Worm (Caenorhabditis elegans) whole organism, late embryonic: ENCODE data around the gene H37A05.2.
A peak's percentile ranks its signal among the peaks of the same experiment; 100 is the strongest.

Experiments
- C08G9.2 ChIP-seq: sonication (generic microtip); optimal IDR thresholded peaks from 2 replicates; lab custom pipeline; 2016; ENCODE audit warnings: mild to moderate bottlenecking, missing genetic modification characterization, moderate library complexity, missing compliant biosample characterization
- C38D4.7 ChIP-seq: fragments of 200-800 bp; sonication (Bioruptor generic); optimal IDR thresholded peaks from 2 replicates; lab custom pipeline; 2018; ENCODE audit warnings: mild to moderate bottlenecking, missing genetic modification characterization, moderate library complexity, missing compliant biosample characterization
- K02D7.2 ChIP-seq: sonication (generic microtip); optimal IDR thresholded peaks from 2 replicates; lab custom pipeline; 2017; ENCODE audit warnings: mild to moderate bottlenecking, missing genetic modification characterization, missing compliant biosample characterization
- K09A11.1 ChIP-seq: sonication (generic microtip); optimal IDR thresholded peaks from 2 replicates; lab custom pipeline; 2017; ENCODE audit warnings: antibody characterized with exemption, mild to moderate bottlenecking, missing genetic modification characterization, missing compliant biosample characterization; ENCODE audit not compliant: insufficient read depth
- T23F11.4 ChIP-seq: fragments of 200-800 bp; sonication (Bioruptor generic); optimal IDR thresholded peaks from 2 replicates; lab custom pipeline; 2018; ENCODE audit warnings: mild to moderate bottlenecking, missing genetic modification characterization, missing compliant biosample characterization
- ahr-1 ChIP-seq: sonication (generic microtip); optimal IDR thresholded peaks from 2 replicates; lab custom pipeline; 2016; ENCODE audit warnings: missing genetic modification characterization, missing compliant biosample characterization
- ama-1 ChIP-seq: fragments of 150-350 bp; optimal IDR thresholded peaks from 2 replicates; lab custom pipeline; 2014
- ceh-14 ChIP-seq: sonication (generic microtip); optimal IDR thresholded peaks from 2 replicates; lab custom pipeline; 2016; ENCODE audit warnings: missing genotype, missing genetic modification characterization, missing compliant biosample characterization
- ceh-19 ChIP-seq: fragments of 200-800 bp; sonication (Bioruptor generic); optimal IDR thresholded peaks from 2 replicates; lab custom pipeline; 2018; ENCODE audit warnings: mild to moderate bottlenecking, missing genetic modification characterization, missing compliant biosample characterization
- ceh-22 ChIP-seq: sonication (generic microtip); optimal IDR thresholded peaks from 2 replicates; lab custom pipeline; 2017; ENCODE audit warnings: missing biosample characterization, missing genetic modification characterization
- ceh-31 ChIP-seq: sonication (generic microtip); optimal IDR thresholded peaks from 2 replicates; lab custom pipeline; 2016; ENCODE audit warnings: missing genetic modification characterization, missing compliant biosample characterization
- ceh-34 ChIP-seq: sonication (generic microtip); optimal IDR thresholded peaks from 2 replicates; lab custom pipeline; 2016; ENCODE audit warnings: mild to moderate bottlenecking, missing genetic modification characterization, missing compliant biosample characterization
- ceh-45 ChIP-seq: fragments of 200-800 bp; sonication (Bioruptor generic); IDR thresholded peaks from 2 replicates; pipeline ENCODE4 v1.3.6; 2022; ENCODE audit warnings: missing genetic modification reagents, missing genetic modification characterization, missing compliant biosample characterization
- ceh-48 ChIP-seq: sonication (generic microtip); optimal IDR thresholded peaks from 2 replicates; lab custom pipeline; 2016; ENCODE audit warnings: missing genetic modification characterization, inconsistent platforms, missing compliant biosample characterization
- che-1 ChIP-seq: sonication (generic microtip); optimal IDR thresholded peaks from 2 replicates; lab custom pipeline; 2016; ENCODE audit warnings: mild to moderate bottlenecking, missing genetic modification characterization, missing compliant biosample characterization
- dmd-4 ChIP-seq: sonication (generic microtip); optimal IDR thresholded peaks from 2 replicates; lab custom pipeline; 2016; ENCODE audit warnings: borderline replicate concordance, missing genetic modification characterization, missing compliant biosample characterization
- elt-2 ChIP-seq: sonication (generic microtip); optimal IDR thresholded peaks from 2 replicates; lab custom pipeline; 2016; ENCODE audit warnings: missing genetic modification reagents, missing genetic modification characterization, missing compliant biosample characterization
- elt-4 ChIP-seq: sonication (generic microtip); optimal IDR thresholded peaks from 2 replicates; lab custom pipeline; 2016; ENCODE audit warnings: missing genetic modification characterization, missing compliant biosample characterization
- ets-4 ChIP-seq: sonication (generic microtip); optimal IDR thresholded peaks from 2 replicates; lab custom pipeline; 2016; ENCODE audit warnings: missing genetic modification characterization, missing compliant biosample characterization
- eyg-1 ChIP-seq: sonication (generic microtip); optimal IDR thresholded peaks from 2 replicates; lab custom pipeline; 2016; ENCODE audit warnings: missing genotype, missing genetic modification characterization, missing compliant biosample characterization
- fax-1 ChIP-seq: sonication (generic microtip); optimal IDR thresholded peaks from 2 replicates; lab custom pipeline; 2016; ENCODE audit warnings: missing genotype, missing genetic modification characterization, missing compliant biosample characterization
- fkh-6 ChIP-seq: sonication (generic microtip); optimal IDR thresholded peaks from 2 replicates; lab custom pipeline; 2016; ENCODE audit warnings: missing genetic modification characterization, missing compliant biosample characterization
- gmeb-2 ChIP-seq: sonication (generic microtip); optimal IDR thresholded peaks from 2 replicates; lab custom pipeline; 2016; ENCODE audit warnings: missing genetic modification characterization, inconsistent platforms, missing compliant biosample characterization
- hlh-13 ChIP-seq: fragments of 200-800 bp; sonication (Bioruptor generic); optimal IDR thresholded peaks from 2 replicates; lab custom pipeline; 2018; ENCODE audit warnings: mild to moderate bottlenecking, missing genetic modification characterization, missing compliant biosample characterization
- hlh-15 ChIP-seq: sonication (generic microtip); optimal IDR thresholded peaks from 2 replicates; lab custom pipeline; 2016; ENCODE audit warnings: missing genetic modification characterization, missing compliant biosample characterization
- hlh-6 ChIP-seq: sonication (generic microtip); optimal IDR thresholded peaks from 2 replicates; lab custom pipeline; 2016; ENCODE audit warnings: missing genotype, missing genetic modification characterization, missing compliant biosample characterization
- lim-6 ChIP-seq: sonication (generic microtip); optimal IDR thresholded peaks from 2 replicates; lab custom pipeline; 2016; ENCODE audit warnings: missing genetic modification characterization, missing compliant biosample characterization
- madf-2 ChIP-seq: sonication (generic microtip); optimal IDR thresholded peaks from 2 replicates; lab custom pipeline; 2017; ENCODE audit warnings: missing genetic modification characterization, missing compliant biosample characterization
- mec-3 ChIP-seq: sonication (generic microtip); optimal IDR thresholded peaks from 2 replicates; lab custom pipeline; 2016; ENCODE audit warnings: borderline replicate concordance, missing genetic modification characterization, missing compliant biosample characterization
- nhr-11 ChIP-seq: fragments of 150-350 bp; optimal IDR thresholded peaks from 2 replicates; lab custom pipeline; 2014; ENCODE audit warnings: missing biosample characterization, missing genetic modification characterization
- nhr-232 ChIP-seq: sonication (generic microtip); optimal IDR thresholded peaks from 2 replicates; lab custom pipeline; 2016; ENCODE audit warnings: missing genetic modification characterization, missing compliant biosample characterization
- npax-4 ChIP-seq: sonication (generic microtip); optimal IDR thresholded peaks from 2 replicates; lab custom pipeline; 2016; ENCODE audit warnings: missing genetic modification characterization, missing compliant biosample characterization
- odd-2 ChIP-seq: sonication (generic microtip); optimal IDR thresholded peaks from 2 replicates; lab custom pipeline; 2017; ENCODE audit warnings: antibody characterized with exemption, mild to moderate bottlenecking, missing genetic modification characterization, missing compliant biosample characterization
- pag-3 ChIP-seq: sonication (generic microtip); optimal IDR thresholded peaks from 2 replicates; lab custom pipeline; 2016; ENCODE audit warnings: missing compliant biosample characterization, missing genetic modification characterization, borderline replicate concordance
- pha-2 ChIP-seq: sonication (generic microtip); optimal IDR thresholded peaks from 2 replicates; lab custom pipeline; 2017; ENCODE audit warnings: mild to moderate bottlenecking, missing genetic modification characterization, missing compliant biosample characterization
- pha-4 ChIP-seq: fragments of 150-350 bp; optimal IDR thresholded peaks from 2 replicates; lab custom pipeline; 2018; ENCODE audit warnings: missing biosample characterization, missing genetic modification reagents, missing genetic modification characterization
- pros-1 ChIP-seq: fragments of 150-350 bp; optimal IDR thresholded peaks from 2 replicates; lab custom pipeline; 2014; ENCODE audit warnings: missing biosample characterization, missing genetic modification reagents, missing genetic modification characterization
- ref-2 ChIP-seq: sonication (generic microtip); optimal IDR thresholded peaks from 2 replicates; lab custom pipeline; 2016; ENCODE audit warnings: missing genetic modification characterization, missing compliant biosample characterization
- rnt-1 ChIP-seq: sonication (generic microtip); optimal IDR thresholded peaks from 2 replicates; lab custom pipeline; 2016; ENCODE audit warnings: missing genetic modification characterization, missing compliant biosample characterization
- sdc-2 ChIP-seq: sonication (generic microtip); optimal IDR thresholded peaks from 2 replicates; lab custom pipeline; 2016; ENCODE audit warnings: missing genotype, missing genetic modification characterization, missing compliant biosample characterization
- sox-2 ChIP-seq: fragments of 200-800 bp; sonication (Bioruptor generic); IDR thresholded peaks from 2 replicates; pipeline ENCODE4 v1.3.6; 2022; ENCODE audit warnings: missing genetic modification reagents, missing genetic modification characterization, missing compliant biosample characterization
- sox-4 ChIP-seq: sonication (generic microtip); optimal IDR thresholded peaks from 2 replicates; lab custom pipeline; 2017; ENCODE audit warnings: mild to moderate bottlenecking, missing genetic modification characterization, inconsistent platforms, missing compliant biosample characterization
- syd-9 ChIP-seq: sonication (generic microtip); optimal IDR thresholded peaks from 2 replicates; lab custom pipeline; 2016; ENCODE audit warnings: mild to moderate bottlenecking, missing genetic modification characterization, moderate library complexity, missing compliant biosample characterization
- tbx-2 ChIP-seq: sonication (generic microtip); optimal IDR thresholded peaks from 2 replicates; lab custom pipeline; 2016; ENCODE audit warnings: missing genetic modification characterization, missing compliant biosample characterization
- tbx-7 ChIP-seq: sonication (generic microtip); optimal IDR thresholded peaks from 2 replicates; lab custom pipeline; 2016; ENCODE audit warnings: missing genotype, missing genetic modification characterization, missing compliant biosample characterization
- ttx-3 ChIP-seq: sonication (generic microtip); optimal IDR thresholded peaks from 2 replicates; lab custom pipeline; 2016; ENCODE audit warnings: missing genetic modification reagents, missing genetic modification characterization, missing compliant biosample characterization
- unc-3 ChIP-seq, 2 experiments: fragments of 200-800 bp in 1 of 2; sonication (Bioruptor generic) in 1 of 2; sonication (generic microtip) in 1 of 2; conservative IDR thresholded peaks in 1 of 2; optimal IDR thresholded peaks in 1 of 2; 2 replicates each; pipeline versions ENCODE4 v1.3.6 to Lab custom; 2016 to 2022; ENCODE audit warnings: missing compliant biosample characterization in 2 of 2, missing genetic modification characterization in 2 of 2, missing genetic modification reagents in 1 of 2
- unc-55 ChIP-seq: sonication (generic microtip); optimal IDR thresholded peaks from 2 replicates; lab custom pipeline; 2017; ENCODE audit warnings: missing biosample characterization, missing genetic modification reagents, missing genetic modification characterization

H37A05.2 gene

ce11 chrV:13647185-13647584, 13.1 kb upstream of the H37A05.2 start:
- TF ChIP-seq unc-3 (GFP tag; conservative IDR thresholded peaks at IDR 0.05; lab: Robert Waterston, UW) (no peak), unc-3 (tag; optimal IDR thresholded peaks at IDR 0.05; lab: Kevin White, UChicago) (no peak), syd-9 (no peak), fax-1 (tag; lab: Kevin White, UChicago) (no peak), pha-4 (no peak), C08G9.2 (tag; lab: Kevin White, UChicago) (no peak), ceh-22 (tag; lab: Kevin White, UChicago) (no peak), sox-2 (GFP tag; lab: Robert Waterston, UW) (no peak), dmd-4 (tag; lab: Kevin White, UChicago) (no peak), ceh-19 (GFP tag; lab: Kevin White, UChicago) (no peak), odd-2 (no peak), pag-3 (tag; lab: Kevin White, UChicago) (no peak), madf-2 (tag; lab: Kevin White, UChicago) (no peak), pros-1 (no peak)

DNA sequence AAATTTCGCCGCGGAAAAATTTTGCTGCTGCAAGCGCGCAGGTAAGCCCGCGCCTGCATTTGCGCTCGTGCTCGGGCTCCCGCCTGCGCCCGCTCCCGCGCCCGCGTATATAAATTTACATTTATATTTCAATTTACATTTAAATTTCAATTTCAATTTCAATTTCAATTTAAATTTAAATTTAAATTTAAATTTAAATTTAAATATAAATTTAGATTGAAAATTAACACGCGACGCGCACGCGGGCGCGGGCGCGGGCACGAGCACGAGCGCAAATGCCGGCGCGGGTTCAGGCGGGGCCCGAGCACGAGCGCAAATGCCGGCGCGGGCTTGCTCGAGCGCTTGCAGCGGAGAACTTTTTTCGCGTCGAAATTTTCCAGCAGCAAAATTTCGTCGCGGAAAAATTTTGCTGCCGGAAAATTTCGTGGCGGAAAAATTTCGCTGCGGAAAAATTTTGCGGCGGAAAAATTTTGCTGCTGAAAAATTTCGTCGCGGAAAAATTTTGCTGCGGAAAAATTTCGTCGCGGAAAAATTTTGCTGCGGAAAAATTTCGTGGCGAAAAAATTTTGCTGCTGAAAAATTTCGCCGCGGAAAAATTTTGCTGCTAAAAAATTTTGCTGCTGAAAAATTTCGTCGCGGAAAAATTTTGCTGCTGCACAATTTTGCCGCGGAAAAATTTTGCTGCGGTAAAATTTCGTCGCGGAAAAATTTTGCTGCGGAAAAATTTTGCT, 12.0 kb upstream of the H37A05.2 start:
- TF ChIP-seq npax-4 (tag; lab: Kevin White, UChicago), result no peak
- no peak for TF ChIP-seq ahr-1
- no peak for TF ChIP-seq syd-9
- no peak for TF ChIP-seq sdc-2
- no peak for TF ChIP-seq ceh-34
- peak; percentile 68 for TF ChIP-seq K02D7.2 (tag; lab: Kevin White, UChicago)
- no peak for TF ChIP-seq ama-1 (lab: Kevin White, UChicago)
- TF ChIP-seq ceh-31, result no peak
- TF ChIP-seq ref-2 (tag; lab: Kevin White, UChicago), result no peak
- no peak for TF ChIP-seq pros-1
- no peak for TF ChIP-seq ceh-22 (tag; lab: Kevin White, UChicago)
- peak; percentile 60 for TF ChIP-seq gmeb-2 (tag; lab: Kevin White, UChicago)
- TF ChIP-seq rnt-1, result no peak
- no peak for TF ChIP-seq tbx-2
- TF ChIP-seq T23F11.4 (GFP tag; lab: Kevin White, UChicago), result no peak
- TF ChIP-seq che-1, result no peak
- no peak for TF ChIP-seq nhr-232 (tag; lab: Kevin White, UChicago)
- no peak for TF ChIP-seq unc-55 (GFP tag; lab: Kevin White, UChicago)
- peak; percentile 40 for TF ChIP-seq sox-4 (tag; lab: Kevin White, UChicago)
- no peak for TF ChIP-seq C38D4.7 (GFP tag; lab: Kevin White, UChicago)
- no peak for TF ChIP-seq elt-4 (tag; lab: Kevin White, UChicago)
- TF ChIP-seq ceh-48 (tag; lab: Kevin White, UChicago), result peak; percentile 1
- TF ChIP-seq ttx-3 (tag; lab: Kevin White, UChicago), result no peak
- TF ChIP-seq lim-6 (tag; lab: Kevin White, UChicago), result no peak
- TF ChIP-seq elt-2, result no peak
- TF ChIP-seq K09A11.1 (tag; lab: Kevin White, UChicago), result no peak
- no peak for TF ChIP-seq mec-3 (tag; lab: Kevin White, UChicago)
- TF ChIP-seq hlh-6 (tag; lab: Kevin White, UChicago), result no peak
- TF ChIP-seq pha-4, result no peak
- TF ChIP-seq eyg-1 (tag; lab: Kevin White, UChicago), result no peak
- no peak for TF ChIP-seq tbx-7
- peak; percentile 31 for TF ChIP-seq pha-2
- no peak for TF ChIP-seq hlh-15 (tag; lab: Kevin White, UChicago)
- TF ChIP-seq hlh-13, result no peak
- TF ChIP-seq dmd-4 (tag; lab: Kevin White, UChicago), result no peak
- no peak for TF ChIP-seq ets-4 (tag; lab: Kevin White, UChicago)
- no peak for TF ChIP-seq ceh-19 (GFP tag; lab: Kevin White, UChicago)
- no peak for TF ChIP-seq unc-3 (GFP tag; conservative IDR thresholded peaks at IDR 0.05; lab: Robert Waterston, UW)
- TF ChIP-seq unc-3 (tag; optimal IDR thresholded peaks at IDR 0.05; lab: Kevin White, UChicago), result no peak
- TF ChIP-seq fkh-6 (tag; lab: Kevin White, UChicago), result no peak
- TF ChIP-seq nhr-11, result no peak
- 0 out of 2 replicates have a peak, but pooled peaks have one; percentile 30 for TF ChIP-seq ceh-45
- no peak for TF ChIP-seq ceh-14
- TF ChIP-seq C08G9.2 (tag; lab: Kevin White, UChicago), result no peak
